Worm (Caenorhabditis elegans) whole organism, mixed stage, embryonic: ENCODE data around the gene K02D10.3.

ENCODE experiments used
- M03D4.4 ChIP-seq: sonication (generic microtip); optimal IDR thresholded peaks from 2 replicates; lab custom pipeline; 2017; ENCODE audit warnings: mild to moderate bottlenecking, missing genetic modification characterization, missing compliant biosample characterization
- bed-3 ChIP-seq: fragments of 200-800 bp; sonication (Bioruptor generic); optimal IDR thresholded peaks from 3 replicates; lab custom pipeline; 2018; ENCODE audit warnings: mild to moderate bottlenecking, missing genetic modification characterization, moderate library complexity, missing compliant biosample characterization
- blmp-1 ChIP-seq: fragments of 150-350 bp; optimal IDR thresholded peaks from 2 replicates; lab custom pipeline; 2014; ENCODE audit warnings: missing biosample characterization, missing genetic modification characterization
- ceh-39 ChIP-seq: fragments of 150-350 bp; optimal IDR thresholded peaks from 2 replicates; lab custom pipeline; 2014; ENCODE audit warnings: missing biosample characterization, missing genetic modification characterization
- ceh-43 ChIP-seq: fragments of 200-800 bp; sonication (Bioruptor generic); optimal IDR thresholded peaks from 2 replicates; lab custom pipeline; 2018; ENCODE audit warnings: mild to moderate bottlenecking, missing genetic modification characterization, moderate library complexity, missing compliant biosample characterization
- ceh-83 ChIP-seq: fragments of 200-800 bp; sonication (Bioruptor generic); optimal IDR thresholded peaks from 2 replicates; lab custom pipeline; 2018; ENCODE audit warnings: mild to moderate bottlenecking, missing genetic modification characterization, missing compliant biosample characterization
- ces-1 ChIP-seq: fragments of 150-350 bp; optimal IDR thresholded peaks from 2 replicates; lab custom pipeline; 2014; ENCODE audit warnings: missing biosample characterization, missing genetic modification reagents, missing genetic modification characterization
- cnd-1 ChIP-seq: fragments of 200-800 bp; sonication (Bioruptor generic); optimal IDR thresholded peaks from 2 replicates; lab custom pipeline; 2018; ENCODE audit warnings: mild to moderate bottlenecking, missing genetic modification characterization, missing compliant biosample characterization
- drap-1 ChIP-seq: fragments of 200-800 bp; sonication (Bioruptor generic); optimal IDR thresholded peaks from 3 replicates; lab custom pipeline; 2018; ENCODE audit warnings: mild to moderate bottlenecking, missing genetic modification characterization, missing compliant biosample characterization
- elt-1 ChIP-seq: sonication (generic microtip); optimal IDR thresholded peaks from 2 replicates; lab custom pipeline; 2017; ENCODE audit warnings: missing genetic modification characterization, mild to moderate bottlenecking, missing compliant biosample characterization, antibody characterized with exemption, moderate library complexity, borderline replicate concordance; ENCODE audit not compliant: insufficient read depth
- elt-3 ChIP-seq: fragments of 150-350 bp; optimal IDR thresholded peaks from 2 replicates; lab custom pipeline; 2014; ENCODE audit warnings: missing biosample characterization, missing genetic modification characterization
- flh-1 ChIP-seq: fragments of 200-800 bp; sonication (Bioruptor generic); optimal IDR thresholded peaks from 2 replicates; lab custom pipeline; 2018; ENCODE audit warnings: mild to moderate bottlenecking, missing genetic modification characterization, moderate library complexity, missing compliant biosample characterization
- ham-2 ChIP-seq: fragments of 200-800 bp; sonication (Bioruptor generic); optimal IDR thresholded peaks from 2 replicates; lab custom pipeline; 2018; ENCODE audit warnings: mild to moderate bottlenecking, missing genetic modification characterization, missing compliant biosample characterization
- hlh-1 ChIP-seq: fragments of 150-350 bp; optimal IDR thresholded peaks from 2 replicates; lab custom pipeline; 2014; ENCODE audit warnings: missing biosample characterization, missing genetic modification reagents, missing genetic modification characterization
- lin-13 ChIP-seq: fragments of 150-350 bp; optimal IDR thresholded peaks from 2 replicates; lab custom pipeline; 2014; ENCODE audit warnings: missing biosample characterization, missing genetic modification characterization
- lin-32 ChIP-seq: fragments of 200-800 bp; sonication (Bioruptor generic); optimal IDR thresholded peaks from 2 replicates; lab custom pipeline; 2018; ENCODE audit warnings: mild to moderate bottlenecking, missing genetic modification characterization, missing compliant biosample characterization
- lsy-2 ChIP-seq: fragments of 150-350 bp; optimal IDR thresholded peaks from 2 replicates; lab custom pipeline; 2014; ENCODE audit warnings: missing biosample characterization, missing genetic modification characterization
- mab-5 ChIP-seq: fragments of 150-350 bp; optimal IDR thresholded peaks from 2 replicates; lab custom pipeline; 2014; ENCODE audit warnings: missing biosample characterization, missing genetic modification characterization
- mep-1 ChIP-seq: fragments of 150-350 bp; optimal IDR thresholded peaks from 2 replicates; lab custom pipeline; 2017; ENCODE audit warnings: missing biosample characterization, missing genetic modification reagents, missing genetic modification characterization, inconsistent platforms
- mls-2 ChIP-seq: sonication (generic microtip); optimal IDR thresholded peaks from 2 replicates; lab custom pipeline; 2016; ENCODE audit warnings: mild to moderate bottlenecking, missing genetic modification characterization, moderate library complexity, missing compliant biosample characterization
- nhr-12 ChIP-seq: fragments of 150-350 bp; optimal IDR thresholded peaks from 2 replicates; lab custom pipeline; 2014; ENCODE audit warnings: missing biosample characterization, missing genetic modification characterization
- nhr-2 ChIP-seq: fragments of 150-350 bp; optimal IDR thresholded peaks from 2 replicates; lab custom pipeline; 2014; ENCODE audit warnings: missing biosample characterization, missing genetic modification characterization
- nhr-237 ChIP-seq: fragments of 150-350 bp; optimal IDR thresholded peaks from 2 replicates; lab custom pipeline; 2014; ENCODE audit warnings: missing biosample characterization, missing genetic modification characterization
- nhr-28 ChIP-seq: fragments of 150-350 bp; optimal IDR thresholded peaks from 2 replicates; lab custom pipeline; 2014; ENCODE audit warnings: missing biosample characterization, missing genetic modification characterization
- nhr-76 ChIP-seq: sonication (generic microtip); optimal IDR thresholded peaks from 2 replicates; lab custom pipeline; 2017; ENCODE audit warnings: missing biosample characterization, missing genetic modification characterization
- pha-4 ChIP-seq: fragments of 150-350 bp; optimal IDR thresholded peaks from 2 replicates; lab custom pipeline; 2018; ENCODE audit warnings: missing biosample characterization, missing genetic modification reagents, missing genetic modification characterization
- sem-2 ChIP-seq: fragments of 200-800 bp; sonication (Bioruptor generic); optimal IDR thresholded peaks from 2 replicates; lab custom pipeline; 2018; ENCODE audit warnings: mild to moderate bottlenecking, missing genetic modification characterization, missing compliant biosample characterization
- snpc-4 ChIP-seq: fragments of 150-350 bp; optimal IDR thresholded peaks from 2 replicates; lab custom pipeline; 2014; ENCODE audit warnings: missing biosample characterization, missing genetic modification characterization
- sptf-1 ChIP-seq: sonication (generic microtip); optimal IDR thresholded peaks from 2 replicates; lab custom pipeline; 2017; ENCODE audit warnings: mild to moderate bottlenecking, missing genetic modification characterization, moderate library complexity, missing compliant biosample characterization
- tbx-8 ChIP-seq: fragments of 200-800 bp; sonication (Bioruptor generic); optimal IDR thresholded peaks from 2 replicates; lab custom pipeline; 2018; ENCODE audit warnings: mild to moderate bottlenecking, missing genetic modification characterization, moderate library complexity, missing compliant biosample characterization
- unc-120 ChIP-seq: sonication (generic microtip); optimal IDR thresholded peaks from 2 replicates; lab custom pipeline; 2017; ENCODE audit warnings: missing genetic modification characterization, missing compliant biosample characterization; ENCODE audit not compliant: poor library complexity, severe bottlenecking
- unc-39 ChIP-seq: fragments of 150-350 bp; optimal IDR thresholded peaks from 2 replicates; lab custom pipeline; 2014; ENCODE audit warnings: missing biosample characterization, missing genetic modification characterization
- unc-62 ChIP-seq: fragments of 150-350 bp; optimal IDR thresholded peaks from 2 replicates; lab custom pipeline; 2014; ENCODE audit warnings: missing biosample characterization, missing genetic modification reagents, missing genetic modification characterization
- zip-8 ChIP-seq: fragments of 150-350 bp; optimal IDR thresholded peaks from 2 replicates; lab custom pipeline; 2014; ENCODE audit warnings: missing biosample characterization, missing genetic modification characterization
- ztf-11 ChIP-seq: fragments of 150-350 bp; optimal IDR thresholded peaks from 2 replicates; lab custom pipeline; 2014; ENCODE audit warnings: missing biosample characterization, missing genetic modification characterization

Gene K02D10.3

DNA sequence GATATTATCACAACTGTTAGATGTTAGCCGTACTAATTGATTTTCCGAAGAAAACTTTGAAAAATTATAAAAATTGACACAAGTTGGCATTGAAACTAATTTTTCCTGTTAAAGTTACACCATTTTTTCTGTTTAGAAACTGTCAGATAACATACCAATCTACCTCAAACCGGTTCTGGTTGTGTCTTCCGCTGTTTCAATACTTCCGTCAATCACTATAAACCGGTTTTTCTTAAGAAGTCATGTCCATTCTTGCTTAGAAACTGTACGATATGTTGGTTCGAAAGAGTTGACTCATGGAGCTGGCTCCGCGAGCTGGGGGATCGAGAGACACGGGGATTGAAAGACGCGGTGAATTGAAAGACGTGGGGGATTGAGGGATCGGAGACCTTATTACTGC lies 1.5 kb downstream of the K02D10.3 start:
- TF ChIP-seq ham-2 (GFP tag; lab: Kevin White, UChicago) = no peak
- no peak for TF ChIP-seq sptf-1 (tag; lab: Kevin White, UChicago)
- TF ChIP-seq nhr-76 (tag; lab: Kevin White, UChicago) = no peak
- TF ChIP-seq flh-1 (GFP tag; lab: Kevin White, UChicago) = no peak
- TF ChIP-seq pha-4 (tag; lab: Kevin White, UChicago) = no peak
- TF ChIP-seq unc-120 (tag; lab: Kevin White, UChicago) = no peak
- TF ChIP-seq zip-8 = no peak
- no peak for TF ChIP-seq mls-2 (tag; lab: Kevin White, UChicago)
- no peak for TF ChIP-seq unc-62 (GFP tag; lab: Kevin White, UChicago)
- TF ChIP-seq nhr-2 (tag; lab: Kevin White, UChicago) = no peak
- no peak for TF ChIP-seq nhr-237
- no peak for TF ChIP-seq mep-1 (tag; lab: Kevin White, UChicago)
- TF ChIP-seq lin-32 (GFP tag; lab: Kevin White, UChicago) = no peak

DNA sequence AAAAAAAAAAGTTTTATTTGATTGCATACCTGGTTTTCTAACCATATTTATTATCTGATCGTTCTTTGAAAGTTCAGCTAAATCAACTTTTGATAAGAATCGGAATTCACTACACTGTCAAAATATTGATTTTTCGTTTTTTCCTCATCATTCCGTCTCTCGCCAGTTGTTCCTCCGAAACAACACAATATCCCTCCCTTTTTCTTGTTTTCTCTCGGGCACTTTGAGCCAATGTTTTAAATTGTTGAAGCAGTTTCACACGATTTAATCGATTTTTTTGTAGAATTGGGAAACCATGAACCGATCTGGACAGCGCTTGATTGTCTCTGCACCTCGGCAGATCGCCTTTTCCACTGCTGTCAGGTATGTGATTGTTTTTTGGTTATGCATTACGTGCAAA lies 2.5 kb downstream of the K02D10.3 start, which contains the start of gene K02D10.1:
Gene K02D10.1, plus strand, starts transcription at position 284 of the 400 bp plus-strand sequence.
- TF ChIP-seq nhr-2 (tag; lab: Kevin White, UChicago) (no peak), hlh-1 (tag; lab: Kevin White, UChicago) (peak; percentile 34)
- TF ChIP-seq, all 35 proteins: peak for 1

- peak; percentile 54 for TF ChIP-seq lin-32 (GFP tag; lab: Kevin White, UChicago)
- peak; percentile 70 for TF ChIP-seq hlh-1 (tag; lab: Kevin White, UChicago)
- no peak for TF ChIP-seq unc-39
- peak; percentile 56 for TF ChIP-seq blmp-1 (tag; lab: Kevin White, UChicago)
- TF ChIP-seq unc-120 (tag; lab: Kevin White, UChicago) = peak; percentile 64
- TF ChIP-seq ztf-11 (tag; lab: Kevin White, UChicago) = peak; percentile 68
- TF ChIP-seq elt-3 (tag; lab: Kevin White, UChicago) = no peak
- TF ChIP-seq flh-1 (GFP tag; lab: Kevin White, UChicago) = peak; percentile 43
- TF ChIP-seq drap-1 (GFP tag; lab: Kevin White, UChicago) = peak; percentile 73
- TF ChIP-seq nhr-76 (tag; lab: Kevin White, UChicago) = peak; percentile 55
- peak; percentile 85 for TF ChIP-seq mep-1 (tag; lab: Kevin White, UChicago)
- TF ChIP-seq nhr-12 = peak; percentile 30
- no peak for TF ChIP-seq nhr-28 (tag; lab: Kevin White, UChicago)
- TF ChIP-seq pha-4 (tag; lab: Kevin White, UChicago) = peak; percentile 18
- TF ChIP-seq nhr-2 (tag; lab: Kevin White, UChicago) = no peak
- peak; percentile 59 for TF ChIP-seq bed-3 (GFP tag; lab: Kevin White, UChicago)
- peak; percentile 37 for TF ChIP-seq lin-13 (tag; lab: Kevin White, UChicago)
- peak; percentile 87 for TF ChIP-seq ceh-43 (GFP tag; lab: Kevin White, UChicago)
- no peak for TF ChIP-seq unc-62 (GFP tag; lab: Kevin White, UChicago)
- TF ChIP-seq elt-1 (tag; lab: Kevin White, UChicago) = no peak
- TF ChIP-seq M03D4.4 (tag; lab: Kevin White, UChicago) = peak; percentile 87
- peak; percentile 92 for TF ChIP-seq mls-2 (tag; lab: Kevin White, UChicago)
- no peak for TF ChIP-seq zip-8
- peak; percentile 52 for TF ChIP-seq ham-2 (GFP tag; lab: Kevin White, UChicago)
- TF ChIP-seq ceh-39 (tag; lab: Kevin White, UChicago) = no peak
- TF ChIP-seq mab-5 (tag; lab: Kevin White, UChicago) = peak; percentile 13
- TF ChIP-seq ces-1 (GFP tag; lab: Kevin White, UChicago) = no peak
- peak; percentile 91 for TF ChIP-seq sptf-1 (tag; lab: Kevin White, UChicago)
- peak; percentile 66 for TF ChIP-seq lsy-2
- peak; percentile 47 for TF ChIP-seq ceh-83 (GFP tag; lab: Kevin White, UChicago)
- TF ChIP-seq cnd-1 (tag; lab: Kevin White, UChicago) = peak; percentile 69
- TF ChIP-seq nhr-237 = peak; percentile 8
- TF ChIP-seq sem-2 (GFP tag; lab: Kevin White, UChicago) = peak; percentile 48
- no peak for TF ChIP-seq tbx-8 (GFP tag; lab: Kevin White, UChicago)
- TF ChIP-seq snpc-4 = no peak
- TF ChIP-seq, all 35 proteins: peak for 24
Measured at ce11 chrIII:8767889-8768361, 3.8 kb downstream of the K02D10.3 start, which contains the start of gene mtss-1. TSS of gene mtss-1 (plus strand) at chrIII:8768311.
